Fruit fly (Drosophila melanogaster) whole organism, wandering third instar larva: Measurements from ENCODE around the gene Osi21.

Experiments used
- Abd-B ChIP-seq: fragments of >200 bp; optimal IDR thresholded peaks from 2 replicates; lab custom pipeline; 2017; ENCODE audit warnings: missing biosample characterization, missing genetic modification characterization
- CG32264 ChIP-seq: fragments of 200-800 bp; sonication (Bioruptor generic); optimal IDR thresholded peaks from 2 replicates; lab custom pipeline; 2016; ENCODE audit warnings: missing biosample characterization, missing genetic modification characterization
- CG9705 ChIP-seq: fragments of 200-800 bp; sonication (Bioruptor generic); optimal IDR thresholded peaks from 2 replicates; lab custom pipeline; 2018; ENCODE audit warnings: missing biosample characterization, mild to moderate bottlenecking, missing genetic modification characterization
- CrebA ChIP-seq: fragments of 200-800 bp; sonication (Bioruptor generic); optimal IDR thresholded peaks from 2 replicates; lab custom pipeline; 2016; ENCODE audit warnings: missing biosample characterization, mild to moderate bottlenecking, missing genetic modification characterization, borderline replicate concordance
- Dif ChIP-seq: fragments of 200-275, 200-300 bp; sonication (Bioruptor generic); optimal IDR thresholded peaks from 2 replicates; lab custom pipeline; 2018; ENCODE audit warnings: missing biosample characterization, missing genetic modification characterization; ENCODE audit not compliant: partially characterized antibody
- GATAd ChIP-seq: sonication (Bioruptor generic); optimal IDR thresholded peaks from 2 replicates; lab custom pipeline; 2016; ENCODE audit warnings: missing biosample characterization, missing genetic modification characterization
- HLH106 ChIP-seq: fragments of 200-800 bp; optimal IDR thresholded peaks from 3 replicates; lab custom pipeline; 2019; ENCODE audit warnings: missing biosample characterization, mild to moderate bottlenecking, missing genetic modification characterization, moderate library complexity
- Hnf4 ChIP-seq: fragments of 200-800 bp; sonication (Bioruptor generic); optimal IDR thresholded peaks from 2 replicates; lab custom pipeline; 2016; ENCODE audit warnings: missing biosample characterization, mild to moderate bottlenecking, missing genetic modification characterization
- Hr78 ChIP-seq: fragments of >200 bp; optimal IDR thresholded peaks from 2 replicates; lab custom pipeline; 2017; ENCODE audit warnings: missing biosample characterization, missing genetic modification characterization
- Hr83 ChIP-seq: fragments of 200-300 bp; sonication (Bioruptor generic); optimal IDR thresholded peaks from 2 replicates; lab custom pipeline; 2016; ENCODE audit warnings: missing biosample characterization, mild to moderate bottlenecking, missing genetic modification characterization, moderate library complexity; ENCODE audit not compliant: poor library complexity, severe bottlenecking
- Jra ChIP-seq: sonication (Bioruptor generic); optimal IDR thresholded peaks from 2 replicates; lab custom pipeline; 2016; ENCODE audit warnings: missing biosample characterization, missing genetic modification characterization
- Mio ChIP-seq: sonication (Bioruptor generic); optimal IDR thresholded peaks from 2 replicates; lab custom pipeline; 2016; ENCODE audit warnings: missing biosample characterization, missing genetic modification characterization
- Myc ChIP-seq: fragments of >200 bp; optimal IDR thresholded peaks from 2 replicates; lab custom pipeline; 2017
- N ChIP-seq: fragments of >200 bp; optimal IDR thresholded peaks from 2 replicates; lab custom pipeline; 2018; ENCODE audit warnings: missing biosample characterization, missing external identifiers, missing genetic modification characterization
- OdsH ChIP-seq: fragments of 200-800 bp; sonication (Bioruptor generic); optimal IDR thresholded peaks from 2 replicates; lab custom pipeline; 2016; ENCODE audit warnings: missing biosample characterization, mild to moderate bottlenecking, missing genetic modification characterization
- Rel ChIP-seq, 2 experiments: fragments of 200-800 bp; sonication (Bioruptor generic) in 1 of 2; optimal IDR thresholded peaks; 2 replicates in 1 of 2; 3 replicates in 1 of 2; lab custom pipeline; 2016 to 2019; ENCODE audit warnings: mild to moderate bottlenecking in 2 of 2, missing biosample characterization in 2 of 2, missing genetic modification characterization in 2 of 2, moderate library complexity in 1 of 2
- Vsx2 ChIP-seq: fragments of 200-300, 225-300 bp; sonication (Bioruptor generic); optimal IDR thresholded peaks from 2 replicates; lab custom pipeline; 2018; ENCODE audit warnings: missing biosample characterization, missing genetic modification characterization; ENCODE audit not compliant: partially characterized antibody
- br ChIP-seq: fragments of 200-800 bp; sonication (Bioruptor generic); optimal IDR thresholded peaks from 2 replicates; lab custom pipeline; 2016; ENCODE audit warnings: missing biosample characterization, missing genetic modification characterization
- brk ChIP-seq: fragments of 200-800 bp; sonication (Bioruptor generic); optimal IDR thresholded peaks from 2 replicates; lab custom pipeline; 2016; ENCODE audit warnings: missing biosample characterization, mild to moderate bottlenecking, missing genetic modification characterization
- dl ChIP-seq, 2 experiments: fragments of 175-275, 200-275 bp in 1 of 2; fragments of 200-275 bp in 1 of 2; sonication (Bioruptor generic); optimal IDR thresholded peaks; lab custom pipeline; 2018; ENCODE audit warnings: mild to moderate bottlenecking in 2 of 2, missing biosample characterization in 2 of 2, missing genetic modification characterization in 2 of 2, moderate library complexity in 2 of 2; ENCODE audit not compliant: partially characterized antibody in 2 of 2, insufficient read depth in 1 of 2
- dmrt93B ChIP-seq: fragments of 200-800 bp; sonication (Bioruptor generic); optimal IDR thresholded peaks from 2 replicates; lab custom pipeline; 2018; ENCODE audit warnings: missing biosample characterization, mild to moderate bottlenecking, missing genetic modification characterization
- dsf ChIP-seq: sonication (Bioruptor generic); optimal IDR thresholded peaks from 2 replicates; lab custom pipeline; 2016; ENCODE audit warnings: missing biosample characterization, missing genetic modification characterization, borderline replicate concordance
- ey ChIP-seq: fragments of 200-800 bp; sonication (Bioruptor generic); optimal IDR thresholded peaks from 2 replicates; lab custom pipeline; 2016; ENCODE audit warnings: missing biosample characterization, missing genetic modification characterization
- foxo ChIP-seq, 2 experiments: fragments of 200-800 bp; sonication (Bioruptor generic); optimal IDR thresholded peaks; 2 replicates in 1 of 2; 3 replicates in 1 of 2; lab custom pipeline; 2016 to 2017; ENCODE audit warnings: missing biosample characterization in 2 of 2, missing genetic modification characterization in 2 of 2
- fru ChIP-seq: fragments of 200-800 bp; sonication (Bioruptor generic); optimal IDR thresholded peaks from 3 replicates; lab custom pipeline; 2016; ENCODE audit warnings: missing biosample characterization, mild to moderate bottlenecking, missing genetic modification characterization
- h ChIP-seq: fragments of 200-800 bp; sonication (Bioruptor generic); optimal IDR thresholded peaks from 3 replicates; lab custom pipeline; 2016; ENCODE audit warnings: missing biosample characterization, mild to moderate bottlenecking, missing genetic modification characterization
- jim ChIP-seq: fragments of 175-275, 200-325 bp; sonication (Bioruptor generic); optimal IDR thresholded peaks from 2 replicates; lab custom pipeline; 2016; ENCODE audit warnings: missing biosample characterization, mild to moderate bottlenecking, missing genetic modification characterization
- lola ChIP-seq: fragments of >200 bp; optimal IDR thresholded peaks from 2 replicates; lab custom pipeline; 2017; ENCODE audit warnings: missing biosample characterization, missing genetic modification characterization
- pan ChIP-seq: fragments of >200 bp; optimal IDR thresholded peaks from 2 replicates; lab custom pipeline; 2017
- psq ChIP-seq: fragments of 200-800 bp; sonication (Bioruptor generic); optimal IDR thresholded peaks from 3 replicates; lab custom pipeline; 2017; ENCODE audit warnings: missing biosample characterization, mild to moderate bottlenecking, missing genetic modification characterization, moderate library complexity
- rgr ChIP-seq: fragments of 200-800 bp; sonication (Bioruptor generic); optimal IDR thresholded peaks from 3 replicates; lab custom pipeline; 2016; ENCODE audit warnings: missing biosample characterization, mild to moderate bottlenecking, missing genetic modification characterization
- sv ChIP-seq: fragments of 200-800 bp; sonication (Bioruptor generic); optimal IDR thresholded peaks from 3 replicates; lab custom pipeline; 2016; ENCODE audit warnings: missing biosample characterization, missing genetic modification characterization
- tai ChIP-seq: sonication (Bioruptor generic); optimal IDR thresholded peaks from 2 replicates; lab custom pipeline; 2016; ENCODE audit warnings: missing biosample characterization, missing genetic modification characterization
- usp ChIP-seq: fragments of >200 bp; optimal IDR thresholded peaks from 2 replicates; lab custom pipeline; 2017; ENCODE audit warnings: missing biosample characterization, missing genetic modification characterization

Osi21 gene

DNA sequence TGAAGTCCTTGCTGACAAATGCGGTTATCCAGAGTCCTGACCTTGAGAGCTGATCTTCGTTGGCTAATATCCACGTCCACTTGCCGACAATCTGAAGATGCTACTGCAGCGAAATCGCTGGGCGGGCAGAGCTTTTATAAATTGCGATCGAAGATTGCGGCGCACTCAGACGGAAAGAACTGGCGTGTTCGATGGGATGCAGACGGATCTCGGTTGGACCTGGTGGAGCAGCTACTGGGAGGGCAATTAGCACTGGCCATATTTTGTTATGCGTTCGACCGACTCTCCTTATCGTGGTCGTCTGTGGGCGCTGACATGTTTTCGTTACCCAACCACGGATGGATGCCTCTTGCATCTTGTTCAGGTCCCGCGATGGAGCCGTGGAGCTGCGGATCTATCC is at the start of gene Osi21:
Gene Osi21, minus strand, starts transcription at position 101 of the 400 bp plus-strand sequence.
- no peak for TF ChIP-seq pan (lab: Kevin White, UChicago)
- no peak for TF ChIP-seq Mio (GFP tag; lab: Kevin White, UChicago)
- TF ChIP-seq OdsH (GFP tag; lab: Kevin White, UChicago) = no peak
- no peak for TF ChIP-seq fru (GFP tag; lab: Kevin White, UChicago)
- no peak for TF ChIP-seq jim (GFP tag; lab: Kevin White, UChicago)
- TF ChIP-seq h (GFP tag; lab: Kevin White, UChicago) = no peak
- TF ChIP-seq ey (GFP tag; lab: Kevin White, UChicago) = no peak
- TF ChIP-seq dsf = no peak
- no peak for TF ChIP-seq tai (GFP tag; lab: Kevin White, UChicago)
- no peak for TF ChIP-seq dmrt93B (GFP tag; lab: Kevin White, UChicago)
- no peak for TF ChIP-seq dl (GFP tag; optimal IDR thresholded peaks at IDR 0.05; lab: Kevin White, UChicago; ENCODE audit: insufficient read depth in 1 of 2, partially characterized antibody in 2 of 2)
- TF ChIP-seq rgr = no peak

DNA sequence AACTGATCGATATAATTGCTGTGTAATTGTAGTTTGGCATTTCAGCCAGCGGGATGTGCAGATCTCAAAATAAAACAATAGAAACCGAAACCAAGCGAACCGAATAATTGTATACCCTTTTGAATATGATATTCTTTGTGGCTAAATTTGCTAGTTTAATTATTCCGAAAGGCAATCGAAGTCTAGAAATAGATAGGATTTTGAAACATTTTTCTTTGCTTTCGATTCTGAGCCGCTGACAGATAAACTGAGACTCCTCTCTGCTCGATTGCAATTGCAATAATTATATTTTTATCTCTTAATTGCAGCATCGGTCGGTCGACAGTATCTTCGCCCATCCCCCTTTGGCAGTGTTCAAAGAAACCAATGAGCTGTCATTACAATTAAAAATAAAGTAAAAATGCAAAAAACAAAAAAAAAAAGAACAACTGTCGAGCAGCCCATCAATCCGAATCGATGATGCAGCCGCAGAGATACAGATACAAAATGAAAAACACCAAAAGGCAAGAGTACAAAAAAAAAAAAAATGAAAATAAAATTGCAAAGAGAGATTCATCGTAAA is 47.6 kb upstream of the Osi21 start:
- TF ChIP-seq GATAd (GFP tag; lab: Kevin White, UChicago) = no peak
- TF ChIP-seq foxo (GFP tag; optimal IDR thresholded peaks at IDR 0.05; lab: Kevin White, UChicago) = no peak
- no peak for TF ChIP-seq CG32264
- TF ChIP-seq Myc = no peak
- no peak for TF ChIP-seq Rel (GFP tag; optimal IDR thresholded peaks at IDR 0.05; lab: Kevin White, UChicago)
- TF ChIP-seq Rel (tag; optimal IDR thresholded peaks at IDR 0.05; lab: Kevin White, UChicago) = no peak
- TF ChIP-seq jim (GFP tag; lab: Kevin White, UChicago) = no peak
- TF ChIP-seq ey (GFP tag; lab: Kevin White, UChicago) = no peak
- TF ChIP-seq psq (GFP tag; lab: Kevin White, UChicago) = no peak
- no peak for TF ChIP-seq Jra (GFP tag; lab: Kevin White, UChicago)
- TF ChIP-seq dsf = no peak
- TF ChIP-seq OdsH (GFP tag; lab: Kevin White, UChicago) = no peak
- TF ChIP-seq fru (GFP tag; lab: Kevin White, UChicago) = no peak
- TF ChIP-seq sv (GFP tag; lab: Kevin White, UChicago) = no peak

- TF ChIP-seq br (GFP tag; lab: Kevin White, UChicago) (no peak), HLH106 (tag; lab: Kevin White, UChicago) (no peak), h (GFP tag; lab: Kevin White, UChicago) (peak; percentile 24), jim (GFP tag; lab: Kevin White, UChicago) (no peak), dmrt93B (GFP tag; lab: Kevin White, UChicago) (no peak), rgr (peak; percentile 8), fru (GFP tag; lab: Kevin White, UChicago) (peak; percentile 6), pan (lab: Kevin White, UChicago) (no peak), Dif (GFP tag; lab: Kevin White, UChicago) (no peak), N (GFP tag; lab: Kevin White, UChicago) (no peak), Myc (no peak), tai (GFP tag; lab: Kevin White, UChicago) (no peak), usp (no peak), Hr83 (GFP tag; lab: Kevin White, UChicago) (no peak), foxo (GFP tag; optimal IDR thresholded peaks at IDR 0.05; lab: Kevin White, UChicago) (peak in 1 of 2 experiments; percentile 19), dl (GFP tag; optimal IDR thresholded peaks at IDR 0.05; lab: Kevin White, UChicago; ENCODE audit: insufficient read depth in 1 of 2, partially characterized antibody in 2 of 2) (no peak), lola (GFP tag; lab: Kevin White, UChicago) (no peak)
Observed at dm6 chr2L:11331668-11332262, 46.3 kb upstream of the Osi21 start.

DNA sequence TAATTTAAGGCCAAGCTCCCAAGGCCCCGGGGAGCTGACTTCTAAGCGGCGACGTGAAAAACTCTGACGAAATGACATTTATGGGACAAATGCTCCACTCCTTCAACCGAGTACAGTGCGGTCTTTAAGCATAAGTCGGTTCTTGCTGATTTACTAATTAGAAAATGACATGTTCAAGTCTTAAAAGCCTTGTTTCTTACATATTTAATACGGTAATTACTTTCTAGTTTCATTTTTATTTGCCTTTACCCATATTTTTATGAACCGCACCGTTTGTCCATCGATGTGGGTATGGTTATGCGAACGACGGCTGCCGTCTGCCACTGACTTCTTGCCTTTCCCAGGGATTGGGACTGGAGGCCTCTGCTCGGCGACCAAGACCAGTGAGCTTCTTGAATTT is 42.9 kb upstream of the Osi21 start:
- no peak for TF ChIP-seq sv (GFP tag; lab: Kevin White, UChicago)
- TF ChIP-seq Rel (GFP tag; optimal IDR thresholded peaks at IDR 0.05; lab: Kevin White, UChicago) = no peak
- TF ChIP-seq Rel (tag; optimal IDR thresholded peaks at IDR 0.05; lab: Kevin White, UChicago) = no peak
- TF ChIP-seq ey (GFP tag; lab: Kevin White, UChicago) = peak; percentile 75
- peak; percentile 13 for TF ChIP-seq dmrt93B (GFP tag; lab: Kevin White, UChicago)
- peak; percentile 49 for TF ChIP-seq psq (GFP tag; lab: Kevin White, UChicago)
- TF ChIP-seq OdsH (GFP tag; lab: Kevin White, UChicago) = peak; percentile 64
- no peak for TF ChIP-seq Hr83 (GFP tag; lab: Kevin White, UChicago)
- no peak for TF ChIP-seq dsf
- no peak for TF ChIP-seq Jra (GFP tag; lab: Kevin White, UChicago)
- no peak for TF ChIP-seq Abd-B
- peak; percentile 69 for TF ChIP-seq rgr
- peak; percentile 72 for TF ChIP-seq h (GFP tag; lab: Kevin White, UChicago)
- TF ChIP-seq fru (GFP tag; lab: Kevin White, UChicago) = peak; percentile 66
- no peak for TF ChIP-seq jim (GFP tag; lab: Kevin White, UChicago)
- no peak for TF ChIP-seq pan (lab: Kevin White, UChicago)
- peak; percentile 8 for TF ChIP-seq brk (GFP tag; lab: Kevin White, UChicago)
- no peak for TF ChIP-seq lola (GFP tag; lab: Kevin White, UChicago)
- TF ChIP-seq CrebA (GFP tag; lab: Kevin White, UChicago) = no peak
- peak; percentile 60 for TF ChIP-seq br (GFP tag; lab: Kevin White, UChicago)
- no peak for TF ChIP-seq Hr78 (GFP tag; lab: Kevin White, UChicago)
- no peak for TF ChIP-seq usp
- TF ChIP-seq CG9705 (GFP tag; lab: Kevin White, UChicago) = no peak
- TF ChIP-seq CG32264 = peak; percentile 25
- TF ChIP-seq GATAd (GFP tag; lab: Kevin White, UChicago) = no peak
- peak; percentile 61 for TF ChIP-seq Hnf4 (GFP tag; lab: Kevin White, UChicago)
- TF ChIP-seq N (GFP tag; lab: Kevin White, UChicago) = no peak
- no peak for TF ChIP-seq Vsx2 (GFP tag; lab: Kevin White, UChicago)
- TF ChIP-seq Dif (GFP tag; lab: Kevin White, UChicago) = no peak
- TF ChIP-seq dl (GFP tag; optimal IDR thresholded peaks at IDR 0.05; lab: Kevin White, UChicago; ENCODE audit: insufficient read depth in 1 of 2, partially characterized antibody in 2 of 2) = no peak
- peak; percentile 26 for TF ChIP-seq tai (GFP tag; lab: Kevin White, UChicago)
- TF ChIP-seq Mio (GFP tag; lab: Kevin White, UChicago) = no peak
- TF ChIP-seq Myc = no peak
